Worm (Caenorhabditis elegans): Measurements from ENCODE around the gene tbg-1.

Gene tbg-1

DNA sequence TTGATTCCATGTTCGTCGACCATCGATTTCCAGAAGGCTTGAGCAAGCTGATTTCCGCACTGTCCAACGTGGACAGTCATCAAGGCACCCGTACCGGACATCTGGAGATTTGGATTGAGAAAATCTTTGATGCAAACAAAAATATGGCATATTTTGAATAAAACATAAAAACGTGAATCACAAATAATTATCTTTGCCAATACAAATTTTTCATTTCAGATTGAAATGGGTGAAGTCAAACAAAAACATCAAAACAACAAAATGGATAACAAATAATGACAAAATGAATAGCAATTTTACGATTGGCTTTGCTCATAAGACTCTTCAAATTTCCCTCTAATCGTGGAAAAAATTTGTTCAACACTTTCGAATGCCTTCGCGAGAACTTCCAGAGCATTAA is at the start of gene tbg-1:
TSS of gene tbg-1 (minus strand) at position 101 of the 400 bp plus-strand sequence.
- no peak for TF ChIP-seq him-1 (tag; optimal IDR thresholded peaks at IDR 0.05)
- TF ChIP-seq dao-5 (tag; optimal IDR thresholded peaks at IDR 0.05) = no peak
- TF ChIP-seq W03F9.2 (tag; optimal IDR thresholded peaks at IDR 0.05) = no peak

DNA sequence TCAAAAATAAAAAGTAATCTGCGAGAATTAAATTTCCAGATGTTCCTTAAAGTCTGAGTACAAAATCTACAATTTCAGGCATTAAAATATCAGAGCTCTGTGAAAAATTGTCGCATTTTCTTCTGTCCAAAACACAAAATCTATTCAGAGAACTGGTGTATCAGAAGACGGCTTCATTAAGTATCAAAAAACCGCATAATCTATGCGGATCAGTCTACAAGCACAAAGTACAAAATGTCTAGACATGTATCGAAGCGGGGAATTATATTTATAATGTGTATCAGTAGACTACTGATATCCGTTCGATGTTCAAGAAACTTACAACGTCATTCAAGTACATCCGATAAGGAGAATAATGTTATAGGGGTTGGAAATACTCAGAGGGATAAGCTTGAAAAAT is 40.6 kb upstream of the tbg-1 start:
- TF ChIP-seq W03F9.2 (tag; optimal IDR thresholded peaks at IDR 0.05) (no peak), dao-5 (tag; optimal IDR thresholded peaks at IDR 0.05) (no peak), him-1 (tag; optimal IDR thresholded peaks at IDR 0.05) (no peak)

DNA sequence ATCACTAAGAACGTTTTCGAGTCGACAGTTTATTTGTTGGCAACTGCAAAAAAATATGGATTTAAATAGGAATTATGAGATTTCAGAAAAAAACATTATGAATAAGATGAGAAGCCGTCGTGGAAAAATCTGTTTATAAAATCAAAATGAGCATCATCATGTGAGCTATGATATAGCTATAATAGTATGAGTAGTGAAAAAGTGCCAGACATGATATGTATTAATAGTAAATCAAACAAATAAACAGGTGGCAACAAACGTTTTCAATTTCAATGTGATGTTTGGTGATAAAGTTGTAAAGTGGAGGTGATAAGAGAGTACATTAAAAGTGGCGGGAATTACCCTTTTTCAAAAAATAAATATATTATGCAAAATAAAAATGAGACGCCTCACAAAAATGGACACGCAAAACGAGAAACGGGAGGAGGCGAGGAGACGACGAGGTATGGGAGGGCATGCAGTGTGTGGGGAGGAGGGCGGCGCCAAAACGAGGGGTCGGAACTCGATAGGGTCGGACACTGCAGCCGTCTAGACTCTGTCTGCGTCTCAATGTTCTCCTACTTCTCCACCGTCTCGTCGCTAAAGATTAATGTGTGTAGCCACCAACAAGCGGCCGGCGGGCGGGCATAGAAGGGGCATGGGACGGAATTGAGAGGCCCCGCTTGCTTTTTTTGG is 38.8 kb upstream of the tbg-1 start, which contains the start of gene C07A9.9:
TSS of gene C07A9.9 (minus strand) at position 51 of the 675 bp plus-strand sequence.
- TF ChIP-seq dao-5 (tag; optimal IDR thresholded peaks at IDR 0.05) (no peak), him-1 (tag; optimal IDR thresholded peaks at IDR 0.05) (peak; percentile 91), W03F9.2 (tag; optimal IDR thresholded peaks at IDR 0.05) (no peak)

DNA sequence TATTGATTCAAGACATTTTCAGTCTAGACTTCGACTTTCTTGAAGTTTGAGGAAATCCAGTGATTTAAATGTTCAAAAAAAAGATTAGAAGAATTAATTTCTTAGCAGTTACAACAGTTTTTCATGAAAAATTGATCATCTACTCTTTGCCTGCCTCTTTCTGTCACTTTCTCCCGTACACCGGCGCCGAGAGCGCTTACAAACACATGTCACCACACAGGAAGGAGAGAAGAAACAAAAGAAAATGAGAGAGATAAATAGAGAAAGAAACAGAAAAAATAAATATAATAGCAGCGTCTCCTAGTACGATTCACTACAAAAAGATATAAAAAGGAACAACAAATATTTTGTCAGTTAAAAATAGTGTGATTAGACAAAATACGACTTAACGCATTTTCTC is 37.7 kb upstream of the tbg-1 start:
- no peak for TF ChIP-seq W03F9.2 (tag; optimal IDR thresholded peaks at IDR 0.05)
- no peak for TF ChIP-seq him-1 (tag; optimal IDR thresholded peaks at IDR 0.05)
- no peak for TF ChIP-seq dao-5 (tag; optimal IDR thresholded peaks at IDR 0.05)

DNA sequence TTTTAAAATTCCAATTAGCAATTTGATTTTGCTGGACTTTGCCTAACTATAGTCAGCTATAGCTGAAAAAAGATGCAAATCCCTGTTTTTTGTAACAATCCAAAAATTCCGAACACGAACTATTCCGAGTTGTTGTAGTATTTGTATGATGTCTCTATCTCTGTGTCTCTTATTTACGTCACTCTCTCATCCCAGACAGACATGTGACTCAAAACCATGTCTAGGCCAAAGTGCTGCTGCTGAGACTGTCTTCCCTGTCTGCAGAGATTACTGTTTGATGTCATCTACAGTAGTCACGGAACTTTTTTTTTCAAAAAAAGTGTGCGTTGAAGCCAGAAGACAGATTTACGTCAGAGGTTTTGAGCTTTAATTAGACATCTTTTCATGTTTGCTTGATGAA is 37.3 kb upstream of the tbg-1 start:
- no peak for TF ChIP-seq him-1 (tag; optimal IDR thresholded peaks at IDR 0.05)
- TF ChIP-seq W03F9.2 (tag; optimal IDR thresholded peaks at IDR 0.05) = no peak
- TF ChIP-seq dao-5 (tag; optimal IDR thresholded peaks at IDR 0.05) = no peak

DNA sequence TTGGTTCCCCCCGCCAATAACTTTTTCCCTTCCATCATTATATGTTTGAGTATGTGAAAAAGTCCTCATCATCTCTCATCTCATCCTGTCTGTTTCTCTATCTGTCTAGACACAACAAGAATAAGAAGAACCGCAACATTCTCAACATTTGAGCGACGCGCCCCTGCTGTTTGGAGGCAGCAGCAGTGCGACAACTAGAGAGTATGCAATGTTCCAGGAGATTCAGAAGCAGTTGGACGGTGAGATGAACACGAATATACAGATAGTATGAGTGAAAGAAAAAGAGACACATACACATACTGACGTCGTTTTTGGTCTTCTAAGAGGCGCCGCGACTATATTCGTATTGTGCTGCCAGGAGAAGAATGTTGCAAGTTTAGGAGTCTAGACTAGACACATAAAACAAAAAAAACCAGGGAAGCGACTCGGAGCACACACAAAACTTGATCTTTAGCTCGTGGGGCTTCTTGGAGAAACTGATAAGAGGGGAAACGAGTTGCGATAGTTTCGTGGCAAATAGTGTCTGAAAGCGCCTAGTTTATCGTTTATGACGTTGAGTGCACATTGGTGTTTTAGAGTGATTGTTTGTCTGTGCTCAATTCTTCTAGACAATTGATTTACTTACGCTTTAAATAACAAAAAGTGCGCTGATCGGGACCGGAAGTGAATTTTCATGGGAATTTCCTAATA is 36.7 kb upstream of the tbg-1 start:
- TF ChIP-seq him-1 (tag; optimal IDR thresholded peaks at IDR 0.05) (no peak), W03F9.2 (tag; optimal IDR thresholded peaks at IDR 0.05) (no peak), dao-5 (tag; optimal IDR thresholded peaks at IDR 0.05) (no peak)

DNA sequence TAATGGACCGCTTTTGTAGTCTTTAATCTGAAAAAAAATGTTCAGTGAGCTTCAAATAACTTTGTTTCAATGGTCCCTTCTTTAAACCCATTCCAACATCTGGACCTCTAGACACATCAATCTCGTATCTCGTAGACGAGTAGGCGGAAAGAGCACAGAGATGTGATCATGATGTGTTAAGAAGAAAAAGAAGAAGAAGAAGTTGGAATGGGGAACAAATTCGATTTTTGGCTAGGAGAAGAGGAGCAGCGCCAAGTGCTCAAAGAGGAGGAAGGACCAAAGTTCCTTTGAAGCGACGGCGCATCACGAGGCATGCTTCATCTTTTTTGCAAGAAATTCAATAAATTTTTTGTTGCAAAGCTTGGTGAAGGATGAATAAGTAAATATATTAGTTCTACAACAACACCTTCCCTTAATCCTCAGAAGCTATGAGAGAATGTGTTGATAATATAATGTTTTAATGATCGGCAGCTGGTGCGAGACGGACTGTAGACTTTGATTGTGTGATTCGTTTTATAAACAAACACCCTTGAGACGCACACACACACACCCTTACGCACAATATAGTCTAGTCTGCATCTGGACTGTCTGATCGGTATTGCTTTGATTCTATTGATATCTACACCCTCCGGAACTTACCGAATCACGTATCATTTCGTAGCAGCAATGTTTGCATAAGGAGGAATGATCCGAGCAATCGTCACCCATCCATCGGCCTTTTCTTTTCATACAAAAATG is 35.7 kb upstream of the tbg-1 start:
- no peak for TF ChIP-seq W03F9.2 (tag; optimal IDR thresholded peaks at IDR 0.05)
- no peak for TF ChIP-seq dao-5 (tag; optimal IDR thresholded peaks at IDR 0.05)
- peak; percentile 21 for TF ChIP-seq him-1 (tag; optimal IDR thresholded peaks at IDR 0.05)

DNA sequence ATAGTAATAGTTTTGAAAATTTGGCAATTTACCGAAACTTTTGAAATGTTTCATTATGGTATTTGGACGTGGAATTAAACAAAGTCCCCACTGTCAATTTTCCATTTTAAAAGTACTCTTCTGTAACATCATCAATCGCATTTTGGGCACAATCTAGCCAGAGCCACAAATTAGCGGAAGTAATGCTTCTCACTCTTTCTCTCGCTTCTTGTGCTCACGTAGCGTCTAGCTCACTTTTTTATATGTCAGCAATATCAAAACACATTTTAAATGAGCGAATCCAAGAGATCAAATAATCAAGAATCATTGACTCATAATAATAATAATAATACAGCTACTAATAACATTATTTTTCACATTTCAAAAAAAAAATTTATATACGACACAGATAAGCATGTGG is 35.0 kb upstream of the tbg-1 start:
- no peak for TF ChIP-seq him-1 (tag; optimal IDR thresholded peaks at IDR 0.05)

DNA sequence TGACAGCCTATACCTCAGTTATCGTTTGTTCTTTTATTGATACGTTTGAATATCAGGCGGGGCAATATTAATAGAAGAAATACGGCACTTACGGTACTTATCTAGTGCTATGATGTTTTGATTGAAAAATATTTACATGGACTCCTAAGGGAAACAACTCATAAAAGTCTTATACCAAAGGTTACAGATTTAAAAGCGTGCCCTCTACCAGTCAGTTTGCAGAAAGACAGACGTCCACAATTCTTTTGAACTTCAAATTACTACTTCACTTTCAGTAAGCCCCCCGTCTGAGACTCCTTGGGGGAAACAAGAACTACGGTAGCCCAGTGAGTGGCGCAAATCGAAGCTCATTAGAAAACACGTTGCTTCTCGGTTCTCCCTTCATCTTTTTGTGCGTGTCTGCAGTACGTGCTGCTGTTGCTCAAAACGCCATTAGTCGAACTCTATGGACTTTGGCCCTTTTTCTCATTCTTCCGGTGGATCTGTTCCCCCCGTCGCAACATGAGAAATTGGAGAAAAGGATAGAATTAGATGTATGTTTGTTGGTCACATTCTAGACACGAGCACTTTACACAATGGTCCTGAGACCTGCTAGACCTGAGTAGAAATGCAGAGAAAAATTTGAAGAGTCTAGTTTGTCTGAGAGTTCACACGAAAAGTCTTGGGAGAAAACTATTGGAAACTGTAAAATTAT is 33.5 kb upstream of the tbg-1 start:
- TF ChIP-seq W03F9.2 (tag; optimal IDR thresholded peaks at IDR 0.05) (no peak), him-1 (tag; optimal IDR thresholded peaks at IDR 0.05) (no peak), dao-5 (tag; optimal IDR thresholded peaks at IDR 0.05) (no peak)

DNA sequence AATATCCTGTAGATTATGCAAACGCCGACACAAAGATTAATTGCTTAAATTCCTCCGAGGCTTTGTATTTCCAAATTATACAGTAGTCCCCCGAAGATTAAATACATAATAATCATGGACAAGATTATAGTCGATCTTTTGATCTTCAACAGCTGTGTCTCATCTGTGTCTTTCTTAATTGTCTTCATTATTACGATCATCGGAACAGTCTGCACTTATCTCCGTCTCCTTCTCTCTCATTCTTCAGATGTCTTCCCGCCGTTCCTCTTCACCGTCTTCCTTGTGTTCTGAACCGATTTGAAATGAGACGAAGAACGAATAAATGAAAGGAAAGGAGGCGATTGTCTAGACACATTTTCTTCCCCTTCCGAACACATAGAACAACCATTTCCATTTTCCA is 32.2 kb upstream of the tbg-1 start:
- TF ChIP-seq W03F9.2 (tag; optimal IDR thresholded peaks at IDR 0.05) = no peak
- no peak for TF ChIP-seq him-1 (tag; optimal IDR thresholded peaks at IDR 0.05)
- TF ChIP-seq dao-5 (tag; optimal IDR thresholded peaks at IDR 0.05) = no peak

DNA sequence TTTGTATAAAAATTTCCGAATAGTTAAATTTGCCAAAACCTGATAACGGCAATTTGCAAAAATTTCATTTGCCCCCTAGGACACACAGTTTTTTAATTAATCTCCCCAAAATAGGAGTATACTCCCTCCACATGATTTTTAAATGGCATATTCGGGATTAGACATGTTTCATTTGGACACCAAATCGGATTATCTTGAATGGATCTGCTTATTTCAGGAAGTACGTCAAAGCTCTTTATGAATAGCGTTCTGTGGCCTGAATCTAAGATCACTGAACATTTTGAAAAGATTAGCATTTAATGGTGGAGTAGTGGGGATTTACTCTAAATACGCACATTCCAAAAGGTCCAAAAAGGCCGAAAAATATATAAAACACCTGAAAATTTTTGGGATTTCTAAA is 29.6 kb upstream of the tbg-1 start:
- TF ChIP-seq him-1 (tag; optimal IDR thresholded peaks at IDR 0.05) (no peak), W03F9.2 (tag; optimal IDR thresholded peaks at IDR 0.05) (no peak), dao-5 (tag; optimal IDR thresholded peaks at IDR 0.05) (no peak)

DNA sequence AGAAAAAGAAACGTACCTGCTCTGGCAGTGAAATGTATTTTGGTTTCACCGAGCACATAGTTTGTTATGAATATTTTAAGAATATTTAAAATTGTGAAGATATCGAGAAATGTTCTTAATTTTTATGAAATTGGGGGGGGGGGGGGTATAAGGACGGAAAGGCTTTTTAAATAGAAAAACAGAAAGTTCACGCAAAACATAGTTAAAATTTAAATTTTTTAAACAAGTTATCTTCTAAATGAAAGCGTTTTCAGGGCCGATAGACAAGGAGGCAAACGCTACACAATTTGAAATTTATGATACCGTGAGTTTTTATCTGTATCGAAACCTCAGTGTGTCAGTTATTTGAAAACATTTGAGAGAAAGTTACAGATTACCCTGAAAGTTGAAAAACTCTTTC is 26.8 kb upstream of the tbg-1 start, which contains the start of gene C15H7.4:
TSS of gene C15H7.4 (minus strand) at position 101 of the 400 bp plus-strand sequence.
- TF ChIP-seq him-1 (tag; optimal IDR thresholded peaks at IDR 0.05) = no peak
- no peak for TF ChIP-seq W03F9.2 (tag; optimal IDR thresholded peaks at IDR 0.05)
- TF ChIP-seq dao-5 (tag; optimal IDR thresholded peaks at IDR 0.05) = no peak

DNA sequence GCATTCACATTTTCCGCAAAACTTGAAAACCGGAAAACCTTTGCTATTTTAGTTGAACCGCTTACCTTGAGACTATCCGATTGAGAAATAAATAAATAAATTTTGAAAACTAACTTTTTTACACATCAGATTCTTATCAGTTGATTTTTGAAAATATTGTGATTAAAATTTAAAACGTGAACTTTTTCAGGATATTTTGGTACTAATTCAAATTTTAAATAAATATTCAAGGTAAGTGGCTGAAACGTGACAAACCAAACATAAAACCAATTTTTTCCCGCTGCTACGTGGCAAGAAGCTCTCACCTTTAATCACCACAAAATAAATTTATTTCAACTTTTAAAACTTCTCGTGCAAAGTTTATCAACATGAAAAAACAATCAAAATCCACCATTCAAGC is 22.9 kb upstream of the tbg-1 start, which contains the start of gene C15H7.3:
TSS of gene C15H7.3 (minus strand) at position 101 of the 400 bp plus-strand sequence.
- TF ChIP-seq W03F9.2 (tag; optimal IDR thresholded peaks at IDR 0.05) = no peak
- no peak for TF ChIP-seq dao-5 (tag; optimal IDR thresholded peaks at IDR 0.05)
- no peak for TF ChIP-seq him-1 (tag; optimal IDR thresholded peaks at IDR 0.05)
